Fruit fly (Drosophila melanogaster): ENCODE data around the gene CG43291.

Gene CG43291

dm6 chr3R:14244577-14244976 is at the start of gene CG43291:
CG43291 (minus strand) TSS chr3R:14244677.
- TF ChIP-seq Sin3A (optimal IDR thresholded peaks at IDR 0.05) (no peak), h (optimal IDR thresholded peaks at IDR 0.05) (no peak), ttk (optimal IDR thresholded peaks at IDR 0.05) (no peak), psq (optimal IDR thresholded peaks at IDR 0.05) (no peak), Myc (optimal IDR thresholded peaks at IDR 0.05) (no peak), insv (optimal IDR thresholded peaks at IDR 0.05) (no peak)

- no peak for TF ChIP-seq psq (optimal IDR thresholded peaks at IDR 0.05)
- TF ChIP-seq Sin3A (optimal IDR thresholded peaks at IDR 0.05): no peak
- TF ChIP-seq insv (optimal IDR thresholded peaks at IDR 0.05): no peak
- no peak for TF ChIP-seq h (optimal IDR thresholded peaks at IDR 0.05)
- no peak for TF ChIP-seq ttk (optimal IDR thresholded peaks at IDR 0.05)
- TF ChIP-seq Myc (optimal IDR thresholded peaks at IDR 0.05): no peak
Observed at dm6 chr3R:14292307-14292711, 47.8 kb upstream of the CG43291 start.

dm6 chr3R:14291431-14291830 is 47.0 kb upstream of the CG43291 start:
- TF ChIP-seq h (optimal IDR thresholded peaks at IDR 0.05) (no peak), Myc (optimal IDR thresholded peaks at IDR 0.05) (no peak), insv (optimal IDR thresholded peaks at IDR 0.05) (no peak), Sin3A (optimal IDR thresholded peaks at IDR 0.05) (no peak), ttk (optimal IDR thresholded peaks at IDR 0.05) (no peak), psq (optimal IDR thresholded peaks at IDR 0.05) (no peak)

dm6 chr3R:14289958-14290835 is 45.7 kb upstream of the CG43291 start:
- TF ChIP-seq h (optimal IDR thresholded peaks at IDR 0.05) (no peak), ttk (optimal IDR thresholded peaks at IDR 0.05) (no peak), Myc (optimal IDR thresholded peaks at IDR 0.05) (no peak), insv (optimal IDR thresholded peaks at IDR 0.05) (no peak), psq (optimal IDR thresholded peaks at IDR 0.05) (no peak), Sin3A (optimal IDR thresholded peaks at IDR 0.05) (no peak)

DNA sequence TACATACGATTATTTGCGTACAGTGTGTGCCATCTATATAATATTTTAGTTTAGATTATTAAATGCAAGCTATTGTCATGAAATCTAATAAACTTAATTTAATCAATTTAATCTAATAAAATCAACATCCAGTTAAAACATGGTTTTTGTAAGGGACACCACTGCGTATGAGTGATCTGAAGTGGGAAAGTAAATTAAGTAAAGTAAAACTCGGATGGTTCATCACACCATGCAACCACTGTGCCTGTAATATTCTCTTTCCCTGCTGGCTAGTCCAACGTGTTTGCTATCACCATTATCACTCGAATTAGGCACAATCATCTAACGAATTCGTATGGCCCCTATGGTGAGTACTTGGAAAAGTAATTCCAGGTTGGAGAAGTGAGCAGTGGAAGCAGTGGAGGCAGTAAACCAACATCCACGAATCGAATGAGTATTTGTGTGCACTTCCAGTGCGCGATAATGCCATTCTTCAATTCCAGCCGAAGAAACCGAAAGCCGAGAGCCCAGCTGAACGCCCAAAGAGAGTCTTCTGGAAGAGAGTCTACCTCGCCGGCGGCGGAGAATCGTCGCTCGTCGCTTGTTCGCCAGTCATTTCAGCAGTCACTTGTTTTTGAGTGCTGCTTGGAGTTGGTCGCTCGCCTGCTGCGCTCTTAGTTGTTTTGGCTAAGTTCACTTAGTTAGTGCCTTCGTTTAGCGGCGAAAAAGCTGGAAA is 44.3 kb upstream of the CG43291 start, which contains the start of gene red:
TSS of gene red (plus strand) at position 403 of the 715 bp plus-strand sequence.
- no peak for TF ChIP-seq insv (optimal IDR thresholded peaks at IDR 0.05)
- TF ChIP-seq ttk (optimal IDR thresholded peaks at IDR 0.05): no peak

dm6 chr3R:14287980-14288379 is 43.5 kb upstream of the CG43291 start:
- TF ChIP-seq Myc (optimal IDR thresholded peaks at IDR 0.05) (no peak), psq (optimal IDR thresholded peaks at IDR 0.05) (no peak), insv (optimal IDR thresholded peaks at IDR 0.05) (no peak), ttk (optimal IDR thresholded peaks at IDR 0.05) (no peak), h (optimal IDR thresholded peaks at IDR 0.05) (no peak), Sin3A (optimal IDR thresholded peaks at IDR 0.05) (no peak)

DNA sequence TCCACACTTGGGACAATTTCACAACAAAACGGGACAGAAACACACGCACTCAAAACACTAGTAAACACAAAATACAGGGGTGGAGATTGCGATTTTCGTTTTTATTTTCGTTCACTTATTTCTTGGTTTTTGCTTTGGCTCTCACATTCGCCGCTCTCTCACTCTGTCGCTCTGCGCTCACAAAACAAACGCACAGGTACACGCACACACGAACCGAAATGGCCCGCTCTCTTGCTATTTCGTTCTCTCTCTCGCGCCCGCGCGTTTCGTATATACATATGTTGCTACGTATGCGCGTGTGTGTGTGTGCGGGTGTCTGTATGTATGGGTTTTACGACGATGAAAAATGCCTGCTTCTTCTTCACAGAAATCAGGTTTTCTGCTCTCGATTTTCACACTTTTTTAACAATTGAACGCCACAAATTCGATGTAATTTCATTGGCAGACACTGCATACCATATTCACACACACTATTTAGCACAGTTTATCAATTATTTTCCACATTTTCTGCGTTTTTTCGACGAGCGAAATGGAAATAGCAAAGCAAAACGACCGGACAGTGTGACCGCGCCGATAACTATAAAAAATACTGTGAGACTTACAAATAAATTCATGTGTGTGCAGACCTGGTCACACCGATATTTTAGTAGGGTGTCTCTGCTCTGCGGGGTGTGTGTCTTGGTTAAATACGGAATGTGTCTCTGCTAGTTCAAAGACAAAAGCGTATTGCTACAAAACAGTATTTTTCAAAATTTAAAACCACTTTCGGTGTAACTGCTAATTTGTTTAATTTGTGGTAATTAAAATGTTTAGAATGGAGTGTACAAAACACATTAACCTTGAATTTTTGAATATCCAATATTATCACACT is 42.1 kb upstream of the CG43291 start, which contains the start of gene trx:
TSS of gene trx (minus strand) at position 584 of the 871 bp plus-strand sequence.
- TF ChIP-seq ttk (optimal IDR thresholded peaks at IDR 0.05): no peak
- no peak for TF ChIP-seq psq (optimal IDR thresholded peaks at IDR 0.05)
- no peak for TF ChIP-seq Myc (optimal IDR thresholded peaks at IDR 0.05)

DNA sequence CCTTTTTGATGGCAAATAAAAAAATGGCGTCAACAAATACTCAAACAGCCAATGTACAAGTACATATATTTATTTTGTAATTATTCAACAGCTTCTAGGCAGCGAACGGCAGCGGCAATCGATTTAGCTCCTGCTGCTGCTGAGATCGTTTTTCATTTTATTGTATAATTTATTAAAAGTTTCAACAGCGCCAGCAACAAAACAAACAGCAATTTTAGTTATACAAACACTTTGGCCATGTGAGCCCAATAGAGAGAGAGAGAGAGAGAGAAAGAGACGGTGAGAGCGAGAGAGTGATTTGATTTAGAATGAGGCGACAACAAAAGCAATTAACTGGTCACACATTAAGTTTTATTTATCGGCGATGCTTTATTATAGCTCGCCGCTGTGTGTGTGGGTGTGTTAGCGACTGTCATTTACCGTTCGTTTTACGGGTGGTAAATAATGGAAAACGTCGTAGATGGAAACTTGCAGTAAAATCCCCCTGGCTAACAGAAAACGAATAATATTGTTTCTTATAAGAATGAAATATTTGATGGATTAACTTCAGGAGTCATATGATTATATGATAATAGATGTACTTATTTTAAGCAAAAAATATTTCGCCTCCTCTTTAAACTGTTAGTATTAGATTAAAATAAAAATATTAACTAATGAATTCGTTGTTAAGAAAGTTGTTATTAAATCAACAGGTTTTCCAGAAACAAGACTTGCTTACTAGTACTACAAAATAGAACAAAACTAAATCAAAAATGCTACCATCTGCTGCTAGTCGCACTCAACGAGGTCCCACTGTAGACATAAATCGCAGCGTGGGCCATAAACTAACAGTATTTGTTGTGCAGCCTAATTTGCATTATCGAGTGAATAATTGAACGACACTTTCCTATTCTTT is 40.8 kb upstream of the CG43291 start:
- TF ChIP-seq h (optimal IDR thresholded peaks at IDR 0.05) (no peak), Myc (optimal IDR thresholded peaks at IDR 0.05) (no peak), insv (optimal IDR thresholded peaks at IDR 0.05) (no peak), psq (optimal IDR thresholded peaks at IDR 0.05) (no peak), ttk (optimal IDR thresholded peaks at IDR 0.05) (no peak), Sin3A (optimal IDR thresholded peaks at IDR 0.05) (no peak)

DNA sequence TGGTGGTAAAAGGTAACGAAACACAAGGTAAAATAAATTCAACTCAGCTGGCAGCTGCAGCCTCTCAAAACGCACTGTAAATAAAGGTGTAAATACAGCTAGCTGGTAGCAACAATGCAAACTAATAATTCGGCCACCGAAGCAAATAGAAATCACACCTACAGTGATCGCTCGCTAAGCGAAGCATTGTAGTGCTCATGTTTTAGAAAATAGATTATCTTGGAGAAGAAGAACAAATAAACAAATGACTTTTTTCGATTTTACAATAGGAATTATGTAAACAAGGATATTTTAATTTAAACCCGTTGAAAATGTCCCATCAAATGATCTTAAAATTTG is 39.9 kb upstream of the CG43291 start:
- TF ChIP-seq insv (optimal IDR thresholded peaks at IDR 0.05): no peak
- no peak for TF ChIP-seq psq (optimal IDR thresholded peaks at IDR 0.05)
- TF ChIP-seq Myc (optimal IDR thresholded peaks at IDR 0.05): no peak
- no peak for TF ChIP-seq Sin3A (optimal IDR thresholded peaks at IDR 0.05)
- TF ChIP-seq h (optimal IDR thresholded peaks at IDR 0.05): no peak
- no peak for TF ChIP-seq ttk (optimal IDR thresholded peaks at IDR 0.05)

DNA sequence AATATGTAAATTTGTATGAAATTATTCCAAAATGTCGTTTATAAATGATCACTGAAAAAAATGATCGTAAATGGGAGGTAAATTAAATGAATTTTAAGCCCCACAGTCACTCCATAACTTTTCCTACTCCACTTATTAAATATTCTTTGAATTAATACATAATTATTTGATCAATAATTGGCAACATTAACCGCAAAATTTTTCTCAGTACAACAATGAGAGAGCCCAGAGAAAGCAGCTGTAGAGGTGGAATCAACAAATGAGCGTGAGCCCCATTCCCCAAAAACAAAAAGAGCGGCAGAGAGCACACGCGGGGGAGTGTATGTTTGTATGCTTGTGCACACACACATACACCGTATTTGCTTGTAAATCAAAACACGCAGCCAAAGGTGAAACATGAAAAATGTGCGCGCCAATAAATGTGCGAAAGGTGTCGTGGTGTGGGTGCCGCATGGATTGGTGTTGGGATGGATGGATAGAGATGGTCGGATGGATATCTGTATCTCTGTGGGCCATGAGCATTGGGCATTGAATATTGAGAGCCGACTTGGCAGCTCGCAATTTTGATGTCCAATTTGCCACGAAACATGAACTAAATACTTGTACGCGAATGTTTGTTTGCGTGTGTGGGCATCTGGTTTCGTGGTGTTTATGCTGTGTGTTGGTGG is 39.4 kb upstream of the CG43291 start:
- TF ChIP-seq psq (optimal IDR thresholded peaks at IDR 0.05) (no peak), insv (optimal IDR thresholded peaks at IDR 0.05) (no peak), Myc (optimal IDR thresholded peaks at IDR 0.05) (no peak), ttk (optimal IDR thresholded peaks at IDR 0.05) (no peak), h (optimal IDR thresholded peaks at IDR 0.05) (no peak), Sin3A (optimal IDR thresholded peaks at IDR 0.05) (no peak)

Measured in Kc167 (cell line).